Worm (Caenorhabditis elegans): ENCODE data around the gene Y41G9A.6.

The Y41G9A.6 gene

ce11 chrX:2975421-2975820, 28.2 kb downstream of the Y41G9A.6 start:
- TF ChIP-seq tab-1 (GFP tag; IDR thresholded peaks at IDR 0.05) (no peak), ref-1 (GFP tag; conservative IDR thresholded peaks at IDR 0.05) (no peak), med-1 (GFP tag; optimal IDR thresholded peaks at IDR 0.05; ENCODE audit: insufficient read depth) (no peak), T22C8.4 (GFP tag; IDR thresholded peaks at IDR 0.05) (no peak), klf-2 (GFP tag; conservative IDR thresholded peaks at IDR 0.05) (no peak), ztf-23 (GFP tag; IDR thresholded peaks at IDR 0.05) (no peak), cog-1 (tag; optimal IDR thresholded peaks at IDR 0.05) (no peak), flt-1 (GFP tag; IDR thresholded peaks at IDR 0.05) (no peak), ztf-29 (GFP tag; IDR thresholded peaks at IDR 0.05) (no peak)

- TF ChIP-seq tab-1 (GFP tag; IDR thresholded peaks at IDR 0.05) (no peak), klf-2 (GFP tag; conservative IDR thresholded peaks at IDR 0.05) (no peak), ztf-23 (GFP tag; IDR thresholded peaks at IDR 0.05) (no peak), ref-1 (GFP tag; conservative IDR thresholded peaks at IDR 0.05) (no peak), cog-1 (tag; optimal IDR thresholded peaks at IDR 0.05) (no peak), flt-1 (GFP tag; IDR thresholded peaks at IDR 0.05) (no peak), med-1 (GFP tag; optimal IDR thresholded peaks at IDR 0.05; ENCODE audit: insufficient read depth) (no peak)
Observed at ce11 chrX:2972272-2973042, 31.1 kb downstream of the Y41G9A.6 start.

ce11 chrX:2971542-2971988, 32.0 kb downstream of the Y41G9A.6 start:
- no peak for TF ChIP-seq klf-2 (GFP tag; conservative IDR thresholded peaks at IDR 0.05)
- no peak for TF ChIP-seq cog-1 (tag; optimal IDR thresholded peaks at IDR 0.05)
- no peak for TF ChIP-seq tab-1 (GFP tag; IDR thresholded peaks at IDR 0.05)
- TF ChIP-seq ztf-29 (GFP tag; IDR thresholded peaks at IDR 0.05) = no peak
- no peak for TF ChIP-seq T22C8.4 (GFP tag; IDR thresholded peaks at IDR 0.05)
- TF ChIP-seq ztf-23 (GFP tag; IDR thresholded peaks at IDR 0.05) = no peak
- TF ChIP-seq ref-1 (GFP tag; conservative IDR thresholded peaks at IDR 0.05) = no peak
- TF ChIP-seq flt-1 (GFP tag; IDR thresholded peaks at IDR 0.05) = no peak

- TF ChIP-seq flt-1 (GFP tag; IDR thresholded peaks at IDR 0.05) (no peak), ztf-29 (GFP tag; IDR thresholded peaks at IDR 0.05) (no peak), tab-1 (GFP tag; IDR thresholded peaks at IDR 0.05) (no peak), klf-2 (GFP tag; conservative IDR thresholded peaks at IDR 0.05) (no peak), T22C8.4 (GFP tag; IDR thresholded peaks at IDR 0.05) (no peak), med-1 (GFP tag; optimal IDR thresholded peaks at IDR 0.05; ENCODE audit: insufficient read depth) (no peak), ref-1 (GFP tag; conservative IDR thresholded peaks at IDR 0.05) (no peak)
Observed at ce11 chrX:2970804-2971395, 32.7 kb downstream of the Y41G9A.6 start.

ce11 chrX:2970212-2970611, 33.4 kb downstream of the Y41G9A.6 start:
- TF ChIP-seq tab-1 (GFP tag; IDR thresholded peaks at IDR 0.05) (no peak), ref-1 (GFP tag; conservative IDR thresholded peaks at IDR 0.05) (no peak), med-1 (GFP tag; optimal IDR thresholded peaks at IDR 0.05; ENCODE audit: insufficient read depth) (no peak), cog-1 (tag; optimal IDR thresholded peaks at IDR 0.05) (no peak), ztf-23 (GFP tag; IDR thresholded peaks at IDR 0.05) (no peak), T22C8.4 (GFP tag; IDR thresholded peaks at IDR 0.05) (no peak), flt-1 (GFP tag; IDR thresholded peaks at IDR 0.05) (no peak), ztf-29 (GFP tag; IDR thresholded peaks at IDR 0.05) (no peak)

- no peak for TF ChIP-seq med-1 (GFP tag; optimal IDR thresholded peaks at IDR 0.05; ENCODE audit: insufficient read depth)
- no peak for TF ChIP-seq klf-2 (GFP tag; conservative IDR thresholded peaks at IDR 0.05)
- TF ChIP-seq flt-1 (GFP tag; IDR thresholded peaks at IDR 0.05) = no peak
- no peak for TF ChIP-seq ref-1 (GFP tag; conservative IDR thresholded peaks at IDR 0.05)
- no peak for TF ChIP-seq cog-1 (tag; optimal IDR thresholded peaks at IDR 0.05)
- TF ChIP-seq ztf-23 (GFP tag; IDR thresholded peaks at IDR 0.05) = no peak
- TF ChIP-seq T22C8.4 (GFP tag; IDR thresholded peaks at IDR 0.05) = no peak
- no peak for TF ChIP-seq ztf-29 (GFP tag; IDR thresholded peaks at IDR 0.05)
- no peak for TF ChIP-seq tab-1 (GFP tag; IDR thresholded peaks at IDR 0.05)
Observed at ce11 chrX:2969447-2969989, 34.1 kb downstream of the Y41G9A.6 start.

- TF ChIP-seq tab-1 (GFP tag; IDR thresholded peaks at IDR 0.05) (no peak), T22C8.4 (GFP tag; IDR thresholded peaks at IDR 0.05) (no peak), ztf-23 (GFP tag; IDR thresholded peaks at IDR 0.05) (no peak), med-1 (GFP tag; optimal IDR thresholded peaks at IDR 0.05; ENCODE audit: insufficient read depth) (no peak), flt-1 (GFP tag; IDR thresholded peaks at IDR 0.05) (no peak), klf-2 (GFP tag; conservative IDR thresholded peaks at IDR 0.05) (no peak), ref-1 (GFP tag; conservative IDR thresholded peaks at IDR 0.05) (no peak), ztf-29 (GFP tag; IDR thresholded peaks at IDR 0.05) (no peak), cog-1 (tag; optimal IDR thresholded peaks at IDR 0.05) (no peak)
Observed at ce11 chrX:2966252-2966651, 37.4 kb downstream of the Y41G9A.6 start.

- TF ChIP-seq flt-1 (GFP tag; IDR thresholded peaks at IDR 0.05) (0 out of 2 replicates have a peak, but pooled peaks have one; percentile 15), ztf-23 (GFP tag; IDR thresholded peaks at IDR 0.05) (no peak)
Observed at ce11 chrX:2960703-2961102, 42.9 kb downstream of the Y41G9A.6 start.

ce11 chrX:2957446-2957985, 46.1 kb downstream of the Y41G9A.6 start, which contains the start of gene gbb-1:
Gene gbb-1, plus strand, starts transcription at chrX:2957935.
- TF ChIP-seq flt-1 (GFP tag; IDR thresholded peaks at IDR 0.05) (no peak), med-1 (GFP tag; optimal IDR thresholded peaks at IDR 0.05; ENCODE audit: insufficient read depth) (no peak), ztf-29 (GFP tag; IDR thresholded peaks at IDR 0.05) (no peak), ref-1 (GFP tag; conservative IDR thresholded peaks at IDR 0.05) (no peak), cog-1 (tag; optimal IDR thresholded peaks at IDR 0.05) (no peak), T22C8.4 (GFP tag; IDR thresholded peaks at IDR 0.05) (no peak), ztf-23 (GFP tag; IDR thresholded peaks at IDR 0.05) (no peak), klf-2 (GFP tag; conservative IDR thresholded peaks at IDR 0.05) (no peak), tab-1 (GFP tag; IDR thresholded peaks at IDR 0.05) (no peak)

Measured in whole organism, midembryonic.